Worm (Caenorhabditis elegans): ENCODE measurements around the gene R160.10.

ce11 chrX:4363200-4363599 is 4.1 kb downstream of the R160.10 start, which contains the start of gene F14H12.17:
- TF ChIP-seq ama-1 (optimal IDR thresholded peaks at IDR 0.05) (no peak), mdl-1 (tag; optimal IDR thresholded peaks at IDR 0.05) (no peak), pha-4 (tag; optimal IDR thresholded peaks at IDR 0.05) (no peak), aly-2 (tag; optimal IDR thresholded peaks at IDR 0.05) (no peak), ceh-82 (tag; optimal IDR thresholded peaks at IDR 0.05) (no peak), zag-1 (tag; optimal IDR thresholded peaks at IDR 0.05) (no peak), snpc-4 (tag; optimal IDR thresholded peaks at IDR 0.05) (no peak), nhr-12 (tag; optimal IDR thresholded peaks at IDR 0.05) (no peak), nhr-25 (tag; optimal IDR thresholded peaks at IDR 0.05) (no peak), sea-2 (GFP tag; optimal IDR thresholded peaks at IDR 0.05) (no peak), nhr-67 (tag; optimal IDR thresholded peaks at IDR 0.05) (no peak), ztf-11 (tag; optimal IDR thresholded peaks at IDR 0.05) (no peak), jun-1 (tag; optimal IDR thresholded peaks at IDR 0.05) (no peak), lin-15B (tag; optimal IDR thresholded peaks at IDR 0.05) (no peak)

Data from whole organism, L3 larva.